Worm (Caenorhabditis elegans): Measurements from ENCODE around the gene F13H8.3.

Gene F13H8.3

ce11 chrII:6283074-6283473 is 19.3 kb downstream of the F13H8.3 start, which contains the start of gene F13H8.1:
Gene F13H8.1, plus strand, starts transcription at chrII:6283384.
- no peak for TF ChIP-seq cog-1 (tag; optimal IDR thresholded peaks at IDR 0.05)
- TF ChIP-seq ztf-23 (GFP tag; IDR thresholded peaks at IDR 0.05): no peak
- TF ChIP-seq T22C8.4 (GFP tag; IDR thresholded peaks at IDR 0.05): no peak
- no peak for TF ChIP-seq flt-1 (GFP tag; IDR thresholded peaks at IDR 0.05)
- TF ChIP-seq ref-1 (GFP tag; conservative IDR thresholded peaks at IDR 0.05): no peak
- no peak for TF ChIP-seq tab-1 (GFP tag; IDR thresholded peaks at IDR 0.05)
- TF ChIP-seq ztf-29 (GFP tag; IDR thresholded peaks at IDR 0.05): no peak
- TF ChIP-seq med-1 (GFP tag; optimal IDR thresholded peaks at IDR 0.05; ENCODE audit: insufficient read depth): no peak

ce11 chrII:6286865-6287264 is 23.1 kb downstream of the F13H8.3 start, which contains the start of gene F13H8.6:
Gene F13H8.6, minus strand, starts transcription at chrII:6286965.
- TF ChIP-seq flt-1 (GFP tag; IDR thresholded peaks at IDR 0.05): no peak
- no peak for TF ChIP-seq ztf-23 (GFP tag; IDR thresholded peaks at IDR 0.05)
- TF ChIP-seq T22C8.4 (GFP tag; IDR thresholded peaks at IDR 0.05): no peak
- TF ChIP-seq ref-1 (GFP tag; conservative IDR thresholded peaks at IDR 0.05): no peak
- no peak for TF ChIP-seq cog-1 (tag; optimal IDR thresholded peaks at IDR 0.05)
- no peak for TF ChIP-seq ztf-29 (GFP tag; IDR thresholded peaks at IDR 0.05)
- no peak for TF ChIP-seq tab-1 (GFP tag; IDR thresholded peaks at IDR 0.05)
- TF ChIP-seq klf-2 (GFP tag; conservative IDR thresholded peaks at IDR 0.05): no peak
- no peak for TF ChIP-seq med-1 (GFP tag; optimal IDR thresholded peaks at IDR 0.05; ENCODE audit: insufficient read depth)

DNA sequence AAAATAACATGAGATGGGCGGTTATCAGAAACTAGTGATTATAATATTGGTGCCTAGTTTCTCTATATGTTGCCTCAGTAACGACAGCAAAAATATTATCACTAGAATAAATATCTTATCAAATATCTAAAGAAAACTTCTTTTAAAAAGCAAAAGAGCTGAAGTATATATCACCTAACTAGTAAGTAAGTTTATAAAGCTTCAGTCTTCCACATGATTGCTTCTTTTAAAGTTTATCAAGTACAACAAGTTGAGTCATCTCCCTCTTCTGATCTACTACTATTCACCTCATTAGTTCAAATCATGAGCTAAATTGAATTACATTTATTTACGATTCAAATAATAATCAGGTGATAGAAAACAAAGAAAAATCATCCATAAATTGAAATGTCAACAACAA is 24.3 kb downstream of the F13H8.3 start:
- TF ChIP-seq ztf-29 (GFP tag; IDR thresholded peaks at IDR 0.05): no peak
- no peak for TF ChIP-seq flt-1 (GFP tag; IDR thresholded peaks at IDR 0.05)
- no peak for TF ChIP-seq med-1 (GFP tag; optimal IDR thresholded peaks at IDR 0.05; ENCODE audit: insufficient read depth)
- no peak for TF ChIP-seq T22C8.4 (GFP tag; IDR thresholded peaks at IDR 0.05)
- no peak for TF ChIP-seq ztf-23 (GFP tag; IDR thresholded peaks at IDR 0.05)
- no peak for TF ChIP-seq tab-1 (GFP tag; IDR thresholded peaks at IDR 0.05)
- no peak for TF ChIP-seq ref-1 (GFP tag; conservative IDR thresholded peaks at IDR 0.05)
- TF ChIP-seq cog-1 (tag; optimal IDR thresholded peaks at IDR 0.05): no peak
- no peak for TF ChIP-seq klf-2 (GFP tag; conservative IDR thresholded peaks at IDR 0.05)

DNA sequence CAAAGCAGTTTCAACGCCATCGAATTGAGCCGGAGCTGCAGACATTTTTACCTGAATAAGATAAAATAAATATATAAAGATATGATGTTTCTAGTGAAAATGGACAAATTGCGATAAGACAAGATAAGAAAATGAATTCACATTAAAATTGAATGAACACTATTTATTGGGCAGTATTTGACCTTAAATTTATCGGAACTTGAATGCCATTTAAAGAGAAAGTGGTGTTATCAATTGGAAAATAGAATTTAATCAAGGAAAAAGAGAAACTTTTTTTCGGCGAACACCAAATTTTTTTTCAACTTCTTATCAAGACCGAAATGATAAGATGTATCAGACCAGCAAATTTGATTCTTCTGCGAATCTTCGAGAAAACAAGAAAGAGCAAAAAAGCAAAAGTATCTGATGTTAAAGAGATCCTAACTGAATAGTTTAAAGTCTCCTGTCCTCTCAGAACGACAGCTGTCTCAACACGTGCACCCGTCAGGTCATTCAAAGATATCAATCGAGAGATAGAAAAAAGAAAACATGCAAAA is 26.3 kb downstream of the F13H8.3 start, which contains the start of gene upb-1:
TSS of gene upb-1 (minus strand) at position 51 of the 536 bp plus-strand sequence.
- TF ChIP-seq ref-1 (GFP tag; conservative IDR thresholded peaks at IDR 0.05): no peak
- no peak for TF ChIP-seq T22C8.4 (GFP tag; IDR thresholded peaks at IDR 0.05)
- no peak for TF ChIP-seq med-1 (GFP tag; optimal IDR thresholded peaks at IDR 0.05; ENCODE audit: insufficient read depth)
- TF ChIP-seq ztf-29 (GFP tag; IDR thresholded peaks at IDR 0.05): no peak
- no peak for TF ChIP-seq tab-1 (GFP tag; IDR thresholded peaks at IDR 0.05)

- TF ChIP-seq tab-1 (GFP tag; IDR thresholded peaks at IDR 0.05) (no peak), ztf-23 (GFP tag; IDR thresholded peaks at IDR 0.05) (no peak), ztf-29 (GFP tag; IDR thresholded peaks at IDR 0.05) (no peak), cog-1 (tag; optimal IDR thresholded peaks at IDR 0.05) (no peak), ref-1 (GFP tag; conservative IDR thresholded peaks at IDR 0.05) (no peak), med-1 (GFP tag; optimal IDR thresholded peaks at IDR 0.05; ENCODE audit: insufficient read depth) (no peak), klf-2 (GFP tag; conservative IDR thresholded peaks at IDR 0.05) (no peak), flt-1 (GFP tag; IDR thresholded peaks at IDR 0.05) (no peak), T22C8.4 (GFP tag; IDR thresholded peaks at IDR 0.05) (no peak)
Measured at ce11 chrII:6292527-6292926, 28.7 kb downstream of the F13H8.3 start, which contains the start of gene nyn-3. Gene nyn-3, minus strand, starts transcription at chrII:6292627.

ce11 chrII:6294261-6294660 is 30.5 kb downstream of the F13H8.3 start, which contains the start of gene mps-1:
Gene mps-1, minus strand, starts transcription at chrII:6294361.
- TF ChIP-seq tab-1 (GFP tag; IDR thresholded peaks at IDR 0.05) (no peak), cog-1 (tag; optimal IDR thresholded peaks at IDR 0.05) (no peak), flt-1 (GFP tag; IDR thresholded peaks at IDR 0.05) (no peak), ztf-29 (GFP tag; IDR thresholded peaks at IDR 0.05) (no peak), ref-1 (GFP tag; conservative IDR thresholded peaks at IDR 0.05) (no peak), med-1 (GFP tag; optimal IDR thresholded peaks at IDR 0.05; ENCODE audit: insufficient read depth) (no peak), T22C8.4 (GFP tag; IDR thresholded peaks at IDR 0.05) (no peak), klf-2 (GFP tag; conservative IDR thresholded peaks at IDR 0.05) (no peak), ztf-23 (GFP tag; IDR thresholded peaks at IDR 0.05) (no peak)

DNA sequence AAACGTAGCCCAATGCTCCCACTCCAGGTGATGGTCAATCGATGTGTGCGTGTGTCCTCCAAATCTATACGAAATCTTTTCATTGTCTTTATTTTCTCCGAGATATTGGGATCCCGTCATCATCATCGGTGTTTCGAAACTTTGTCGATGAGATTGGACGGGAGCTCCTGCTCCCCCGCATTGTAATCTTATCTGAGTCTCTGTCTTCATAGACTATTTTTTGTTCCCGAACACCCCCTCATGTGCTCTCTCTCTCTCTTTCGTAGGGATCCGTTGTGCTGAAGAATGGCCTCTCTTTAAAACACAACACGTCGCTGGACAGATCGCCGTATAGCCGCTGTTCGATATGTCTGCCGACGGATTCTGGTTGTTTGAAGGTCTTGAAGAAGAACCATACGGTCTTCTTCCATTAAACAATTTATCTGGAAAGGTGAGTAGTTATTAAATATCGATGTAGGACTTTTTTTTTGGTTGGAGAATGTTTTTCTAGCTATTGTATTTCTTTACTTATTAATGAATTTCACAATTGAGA is 39.5 kb downstream of the F13H8.3 start, which contains the start of gene C29F5.1:
TSS of gene C29F5.1 (plus strand) at position 317 of the 532 bp plus-strand sequence.
- TF ChIP-seq T22C8.4 (GFP tag; IDR thresholded peaks at IDR 0.05) (no peak), med-1 (GFP tag; optimal IDR thresholded peaks at IDR 0.05; ENCODE audit: insufficient read depth) (no peak), ztf-29 (GFP tag; IDR thresholded peaks at IDR 0.05) (no peak), klf-2 (GFP tag; conservative IDR thresholded peaks at IDR 0.05) (no peak), ztf-23 (GFP tag; IDR thresholded peaks at IDR 0.05) (no peak), tab-1 (GFP tag; IDR thresholded peaks at IDR 0.05) (no peak), ref-1 (GFP tag; conservative IDR thresholded peaks at IDR 0.05) (no peak), flt-1 (GFP tag; IDR thresholded peaks at IDR 0.05) (no peak), cog-1 (tag; optimal IDR thresholded peaks at IDR 0.05) (no peak)

DNA sequence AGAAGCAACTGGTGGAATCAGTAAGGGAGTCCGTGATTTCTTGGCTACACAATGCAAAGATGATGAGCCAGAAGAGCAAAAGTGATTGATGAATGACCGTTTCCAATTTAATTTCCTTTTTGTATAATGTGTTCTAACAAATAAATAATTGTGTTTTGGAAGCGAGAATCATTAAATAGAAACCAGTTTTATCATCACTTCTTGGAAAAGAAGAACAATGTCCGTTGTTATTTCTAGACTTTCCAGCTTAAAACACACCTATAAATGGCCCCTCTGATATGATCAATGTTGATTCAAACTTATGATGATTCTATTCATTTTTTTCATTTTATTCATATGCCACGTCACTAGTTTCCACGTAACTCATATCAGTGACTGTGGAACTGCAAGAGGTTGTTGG is 42.3 kb downstream of the F13H8.3 start, which contains the start of gene C29F5.8:
TSS of gene C29F5.8 (plus strand) at position 301 of the 400 bp plus-strand sequence.
- no peak for TF ChIP-seq cog-1 (tag; optimal IDR thresholded peaks at IDR 0.05)
- TF ChIP-seq tab-1 (GFP tag; IDR thresholded peaks at IDR 0.05): no peak
- no peak for TF ChIP-seq ztf-23 (GFP tag; IDR thresholded peaks at IDR 0.05)
- TF ChIP-seq ref-1 (GFP tag; conservative IDR thresholded peaks at IDR 0.05): no peak
- no peak for TF ChIP-seq T22C8.4 (GFP tag; IDR thresholded peaks at IDR 0.05)
- TF ChIP-seq klf-2 (GFP tag; conservative IDR thresholded peaks at IDR 0.05): no peak
- no peak for TF ChIP-seq med-1 (GFP tag; optimal IDR thresholded peaks at IDR 0.05; ENCODE audit: insufficient read depth)
- TF ChIP-seq flt-1 (GFP tag; IDR thresholded peaks at IDR 0.05): no peak
- no peak for TF ChIP-seq ztf-29 (GFP tag; IDR thresholded peaks at IDR 0.05)

- TF ChIP-seq cog-1 (tag; optimal IDR thresholded peaks at IDR 0.05) (no peak), T22C8.4 (GFP tag; IDR thresholded peaks at IDR 0.05) (no peak), med-1 (GFP tag; optimal IDR thresholded peaks at IDR 0.05; ENCODE audit: insufficient read depth) (no peak), tab-1 (GFP tag; IDR thresholded peaks at IDR 0.05) (no peak), ztf-23 (GFP tag; IDR thresholded peaks at IDR 0.05) (no peak), ref-1 (GFP tag; conservative IDR thresholded peaks at IDR 0.05) (no peak), klf-2 (GFP tag; conservative IDR thresholded peaks at IDR 0.05) (no peak), ztf-29 (GFP tag; IDR thresholded peaks at IDR 0.05) (no peak), flt-1 (GFP tag; IDR thresholded peaks at IDR 0.05) (no peak)
Measured at ce11 chrII:6309198-6309597, 45.4 kb downstream of the F13H8.3 start, which contains the start of gene glb-10. Gene glb-10, minus strand, starts transcription at chrII:6309298.

All from whole organism, midembryonic.